Comparison of ENCODE assay signal across 1 fruit fly cellular context in the genomic region with DNA sequence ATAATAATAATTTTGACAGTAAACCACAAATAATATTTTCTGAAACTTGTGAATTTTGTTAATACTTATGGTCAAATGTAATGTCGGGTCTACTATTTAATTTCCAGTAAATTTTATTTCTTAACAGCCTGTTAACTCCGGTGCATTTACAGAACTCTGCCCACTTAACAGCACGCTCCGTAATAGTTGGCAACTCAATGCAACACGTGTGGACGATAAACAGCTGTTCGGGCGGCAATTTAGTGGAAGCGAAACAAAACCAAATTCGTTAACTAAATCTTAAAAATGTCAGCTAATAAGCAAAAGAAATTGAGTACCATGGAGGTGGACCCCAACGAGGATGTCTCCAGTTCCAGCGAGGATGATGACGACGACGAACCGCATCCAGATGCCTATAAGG.
TF ChIP-seq lines count a peak whose summit lies in the region.

A gene (plus strand): TSS at position 196 of the 400 bp plus-strand sequence.

TF ChIP-seq in whole organism, embryonic, 481 proteins besides CTCF, POLR2A, EP300 and RAD21 (continued from another document):
- TF ChIP-seq CG2199 (GFP tag; IDR thresholded peaks at IDR 0.05; lab: Robert Waterston, UW) = no peak
- TF ChIP-seq MBD-R2 (GFP tag; IDR thresholded peaks at IDR 0.05; lab: Robert Waterston, UW) = peak; percentile 57; the same call in 1 of the 2 replicates
- TF ChIP-seq peb (GFP tag; IDR thresholded peaks at IDR 0.05; lab: Robert Waterston, UW) = no peak
- no peak for TF ChIP-seq CG31224 (GFP tag; IDR thresholded peaks at IDR 0.05; lab: Robert Waterston, UW)
- no peak for TF ChIP-seq mam (GFP tag; optimal IDR thresholded peaks at IDR 0.05; lab: Kevin White, UChicago)
- no peak for TF ChIP-seq Hand (GFP tag; optimal IDR thresholded peaks at IDR 0.05; lab: Kevin White, UChicago)
- TF ChIP-seq B-H2 (GFP tag; optimal IDR thresholded peaks at IDR 0.05; lab: Kevin White, UChicago) = no peak
- no peak for TF ChIP-seq CG7987 (GFP tag; optimal IDR thresholded peaks at IDR 0.05; lab: Kevin White, UChicago)
- TF ChIP-seq inv (GFP tag; IDR thresholded peaks at IDR 0.05; lab: Robert Waterston, UW; ENCODE audit: partially characterized antibody) = no peak
- no peak for TF ChIP-seq Vsx1 (GFP tag; optimal IDR thresholded peaks at IDR 0.05; lab: Kevin White, UChicago)
- TF ChIP-seq scrt (GFP tag; optimal IDR thresholded peaks at IDR 0.05; lab: Kevin White, UChicago) = peak; percentile 34
- TF ChIP-seq CG2678 (tag; optimal IDR thresholded peaks at IDR 0.05; lab: Kevin White, UChicago) = no peak
- peak; percentile 69 for TF ChIP-seq CG4854 (GFP tag; optimal IDR thresholded peaks at IDR 0.05; lab: Kevin White, UChicago)
- peak; percentile 14 for TF ChIP-seq MESR4 (GFP tag; optimal IDR thresholded peaks at IDR 0.05; lab: Kevin White, UChicago)
- peak; percentile 72 for TF ChIP-seq dm (GFP tag; optimal IDR thresholded peaks at IDR 0.05; lab: Kevin White, UChicago)
- TF ChIP-seq knrl (GFP tag; IDR thresholded peaks at IDR 0.05; lab: Robert Waterston, UW; ENCODE audit: partially characterized antibody) = no peak
- no peak for TF ChIP-seq ERR (GFP tag; optimal IDR thresholded peaks at IDR 0.05; lab: Kevin White, UChicago)
- TF ChIP-seq schlank (tag; optimal IDR thresholded peaks at IDR 0.05; lab: Kevin White, UChicago) = no peak
- no peak for TF ChIP-seq CG12744 (GFP tag; optimal IDR thresholded peaks at IDR 0.05; lab: Kevin White, UChicago)
- TF ChIP-seq gsb-n (tag; optimal IDR thresholded peaks at IDR 0.05; lab: Kevin White, UChicago) = no peak
- no peak for TF ChIP-seq sd (tag; optimal IDR thresholded peaks at IDR 0.05; lab: Kevin White, UChicago)
- TF ChIP-seq stwl (tag; optimal IDR thresholded peaks at IDR 0.05; lab: Kevin White, UChicago) = peak; percentile 6
- no peak for TF ChIP-seq Dek (tag; optimal IDR thresholded peaks at IDR 0.05; lab: Kevin White, UChicago)
- peak; percentile 33 for TF ChIP-seq pzg (GFP tag; optimal IDR thresholded peaks at IDR 0.05; lab: Kevin White, UChicago)
- no peak for TF ChIP-seq Drgx (GFP tag; IDR thresholded peaks at IDR 0.05; lab: Robert Waterston, UW)
- no peak for TF ChIP-seq dpn (GFP tag; optimal IDR thresholded peaks at IDR 0.05; lab: Kevin White, UChicago)
- TF ChIP-seq CG9876 (GFP tag; optimal IDR thresholded peaks at IDR 0.05; lab: Kevin White, UChicago) = no peak
- TF ChIP-seq Deaf1 (tag; optimal IDR thresholded peaks at IDR 0.05; lab: Kevin White, UChicago) = no peak
- TF ChIP-seq grau (tag; optimal IDR thresholded peaks at IDR 0.05; lab: Kevin White, UChicago) = no peak
- TF ChIP-seq HmgD (GFP tag; optimal IDR thresholded peaks at IDR 0.05; lab: Kevin White, UChicago) = no peak
- no peak for TF ChIP-seq dysf (GFP tag; IDR thresholded peaks at IDR 0.05; lab: Robert Waterston, UW)
- TF ChIP-seq slp2 (GFP tag; optimal IDR thresholded peaks at IDR 0.05; lab: Kevin White, UChicago) = no peak
- TF ChIP-seq Max (GFP tag; optimal IDR thresholded peaks at IDR 0.05; lab: Kevin White, UChicago) = peak; percentile 78
- no peak for TF ChIP-seq CG30020 (tag; optimal IDR thresholded peaks at IDR 0.05; lab: Kevin White, UChicago)
- TF ChIP-seq phol (tag; optimal IDR thresholded peaks at IDR 0.05; lab: Kevin White, UChicago) = no peak
- TF ChIP-seq Dbx (GFP tag; IDR thresholded peaks at IDR 0.05; lab: Robert Waterston, UW) = no peak
- TF ChIP-seq Poxn (GFP tag; IDR thresholded peaks at IDR 0.05; lab: Robert Waterston, UW) = no peak
- no peak for TF ChIP-seq prd (optimal IDR thresholded peaks at IDR 0.05; lab: Kevin White, UChicago)
- no peak for TF ChIP-seq prd (GFP tag; IDR thresholded peaks at IDR 0.05; lab: Robert Waterston, UW)
- no peak for TF ChIP-seq maf-S (GFP tag; optimal IDR thresholded peaks at IDR 0.05; lab: Kevin White, UChicago)
- no peak for TF ChIP-seq CG5245 (GFP tag; optimal IDR thresholded peaks at IDR 0.05; lab: Kevin White, UChicago)
- no peak for TF ChIP-seq CG9609 (GFP tag; optimal IDR thresholded peaks at IDR 0.05; lab: Kevin White, UChicago)
- no peak for TF ChIP-seq pita (GFP tag; optimal IDR thresholded peaks at IDR 0.05; lab: Kevin White, UChicago)
- no peak for TF ChIP-seq E2f1 (GFP tag; IDR thresholded peaks at IDR 0.05; lab: Robert Waterston, UW)
- TF ChIP-seq Neu2 (GFP tag; optimal IDR thresholded peaks at IDR 0.05; lab: Kevin White, UChicago; ENCODE audit: borderline replicate concordance) = peak; percentile 37
- TF ChIP-seq exex (tag; optimal IDR thresholded peaks at IDR 0.05; lab: Kevin White, UChicago) = no peak
- no peak for TF ChIP-seq Dip2 (GFP tag; IDR thresholded peaks at IDR 0.05; lab: Robert Waterston, UW)
- TF ChIP-seq CG34422 (GFP tag; IDR thresholded peaks at IDR 0.05; lab: Robert Waterston, UW) = peak; percentile 42; the same call in 1 of the 3 replicates
- no peak for TF ChIP-seq ATbp (GFP tag; optimal IDR thresholded peaks at IDR 0.05; lab: Kevin White, UChicago)
- no peak for TF ChIP-seq CG7372 (GFP tag; IDR thresholded peaks at IDR 0.05; lab: Robert Waterston, UW)
- no peak for TF ChIP-seq Hey (tag; optimal IDR thresholded peaks at IDR 0.05; lab: Kevin White, UChicago)
- TF ChIP-seq CG1832 (GFP tag; optimal IDR thresholded peaks at IDR 0.05; lab: Kevin White, UChicago) = no peak
- peak; percentile 80 for TF ChIP-seq cwo (GFP tag; optimal IDR thresholded peaks at IDR 0.05; lab: Kevin White, UChicago)
- no peak for TF ChIP-seq her (GFP tag; optimal IDR thresholded peaks at IDR 0.05; lab: Kevin White, UChicago)
- peak; percentile 17; the same call in 1 of the 2 replicates for TF ChIP-seq unc-4 (GFP tag; IDR thresholded peaks at IDR 0.05; lab: Robert Waterston, UW; ENCODE audit: partially characterized antibody)
- no peak for TF ChIP-seq bsh (GFP tag; optimal IDR thresholded peaks at IDR 0.05; lab: Kevin White, UChicago)
- 0 out of 2 replicates have a peak, but pooled peaks have one; percentile 15 for TF ChIP-seq CG4360 (GFP tag; IDR thresholded peaks at IDR 0.05; lab: Robert Waterston, UW)
- no peak for TF ChIP-seq Med (GFP tag; lab: Kevin White, UChicago)
- TF ChIP-seq CG10565 (GFP tag; optimal IDR thresholded peaks at IDR 0.05; lab: Kevin White, UChicago) = no peak
- TF ChIP-seq Sry-β (GFP tag; optimal IDR thresholded peaks at IDR 0.05; lab: Kevin White, UChicago) = no peak
